Worm (Caenorhabditis elegans) whole organism, L1 larva: ENCODE data around the gene msp-81.

Experiments
- C34B4.2 ChIP-seq: sonication (generic microtip); optimal IDR thresholded peaks from 2 replicates; lab custom pipeline; 2017; ENCODE audit warnings: mild to moderate bottlenecking, missing genetic modification characterization, missing compliant biosample characterization
- alr-1 ChIP-seq: fragments of 200-800 bp; sonication (Bioruptor generic); optimal IDR thresholded peaks from 2 replicates; lab custom pipeline; 2018; ENCODE audit warnings: borderline replicate concordance, mild to moderate bottlenecking, missing genetic modification characterization, missing compliant biosample characterization
- aly-2 ChIP-seq: fragments of 150-350 bp; optimal IDR thresholded peaks from 2 replicates; lab custom pipeline; 2014; ENCODE audit warnings: missing biosample characterization, missing genetic modification characterization
- ceh-63 ChIP-seq: fragments of 200-800 bp; sonication (Bioruptor generic); optimal IDR thresholded peaks from 2 replicates; lab custom pipeline; 2018; ENCODE audit warnings: mild to moderate bottlenecking, missing genetic modification characterization, missing compliant biosample characterization
- ceh-82 ChIP-seq, 3 experiments: fragments of 150-350 bp in 1 of 3; sonication (generic microtip) in 2 of 3; optimal IDR thresholded peaks; 2 replicates each; lab custom pipeline; 2014 to 2017; ENCODE audit warnings: missing biosample characterization in 3 of 3, missing genetic modification characterization in 3 of 3
- ceh-88 ChIP-seq: fragments of 200-800 bp; sonication (Bioruptor generic); IDR thresholded peaks from 2 replicates; pipeline ENCODE4 v1.3.6; 2022; ENCODE audit warnings: missing genetic modification characterization, missing compliant biosample characterization
- efl-1 ChIP-seq, 4 experiments: fragments of 150-350 bp; optimal IDR thresholded peaks in 3 of 4; peaks in 1 of 4; 1 replicate in 1 of 4; 2 replicates in 3 of 4; lab custom pipeline; 2014; ENCODE audit warnings: missing biosample characterization in 2 of 4, missing genetic modification characterization in 2 of 4, missing genetic modification reagents in 2 of 4
- efl-3 ChIP-seq: fragments of 200-800 bp; sonication (Bioruptor generic); optimal IDR thresholded peaks from 2 replicates; lab custom pipeline; 2018; ENCODE audit warnings: mild to moderate bottlenecking, missing genetic modification characterization, missing compliant biosample characterization
- elt-2 ChIP-seq: sonication (generic microtip); optimal IDR thresholded peaks from 2 replicates; lab custom pipeline; 2016; ENCODE audit warnings: missing genetic modification characterization, mild to moderate bottlenecking, inconsistent platforms, missing compliant biosample characterization, missing genetic modification reagents
- ets-5 ChIP-seq: fragments of 200-800 bp; sonication (Bioruptor generic); IDR thresholded peaks from 2 replicates; pipeline ENCODE4 v1.3.6; 2022; ENCODE audit warnings: missing genetic modification characterization, missing compliant biosample characterization
- fkh-10 ChIP-seq: sonication (generic microtip); optimal IDR thresholded peaks from 2 replicates; lab custom pipeline; 2017; ENCODE audit warnings: missing biosample characterization, missing genetic modification reagents, missing genetic modification characterization
- fos-1 ChIP-seq: fragments of 150-350 bp; optimal IDR thresholded peaks from 2 replicates; lab custom pipeline; 2014; ENCODE audit warnings: missing biosample characterization, missing genetic modification characterization
- hlh-17 ChIP-seq: fragments of 200-800 bp; sonication (Bioruptor generic); optimal IDR thresholded peaks from 2 replicates; lab custom pipeline; 2018; ENCODE audit warnings: missing genetic modification characterization, mild to moderate bottlenecking, missing compliant biosample characterization, moderate library complexity, borderline replicate concordance
- hpl-2 ChIP-seq: fragments of 150-350 bp; optimal IDR thresholded peaks from 2 replicates; lab custom pipeline; 2014; ENCODE audit warnings: missing biosample characterization, missing genetic modification reagents, missing genetic modification characterization
- irx-1 ChIP-seq: sonication (generic microtip); optimal IDR thresholded peaks from 2 replicates; lab custom pipeline; 2016; ENCODE audit warnings: missing genetic modification characterization, missing compliant biosample characterization
- isw-1 ChIP-seq: fragments of 200-800 bp; sonication (Bioruptor generic); IDR thresholded peaks from 2 replicates; pipeline ENCODE4 v1.3.6; 2022; ENCODE audit warnings: missing genetic modification characterization, missing compliant biosample characterization
- lin-15B ChIP-seq: fragments of 150-350 bp; sonication (generic microtip); optimal IDR thresholded peaks from 3 replicates; lab custom pipeline; 2014; ENCODE audit warnings: missing biosample characterization, missing genetic modification characterization
- lin-35 ChIP-seq, 2 experiments: fragments of 150-350 bp; optimal IDR thresholded peaks; 2 replicates each; lab custom pipeline; 2014; ENCODE audit warnings: missing biosample characterization in 2 of 2, missing genetic modification characterization in 2 of 2, missing genetic modification reagents in 2 of 2
- nhr-12 ChIP-seq: sonication (generic microtip); optimal IDR thresholded peaks from 2 replicates; lab custom pipeline; 2017; ENCODE audit warnings: missing biosample characterization, missing genetic modification characterization
- nhr-20 ChIP-seq: sonication (generic microtip); optimal IDR thresholded peaks from 2 replicates; lab custom pipeline; 2016; ENCODE audit warnings: mild to moderate bottlenecking, missing genetic modification characterization, missing compliant biosample characterization
- nhr-237 ChIP-seq: fragments of 150-350 bp; optimal IDR thresholded peaks from 2 replicates; lab custom pipeline; 2014; ENCODE audit warnings: missing biosample characterization, missing genetic modification characterization
- nhr-28 ChIP-seq: fragments of 150-350 bp; optimal IDR thresholded peaks from 2 replicates; lab custom pipeline; 2014; ENCODE audit warnings: missing biosample characterization, missing genetic modification characterization
- nhr-77 ChIP-seq: fragments of 150-350 bp; optimal IDR thresholded peaks from 2 replicates; lab custom pipeline; 2014; ENCODE audit warnings: missing biosample characterization, missing genetic modification characterization
- nhr-84 ChIP-seq: sonication (generic microtip); optimal IDR thresholded peaks from 2 replicates; lab custom pipeline; 2017; ENCODE audit warnings: missing biosample characterization, missing genetic modification characterization
- nhr-90 ChIP-seq: sonication (generic microtip); optimal IDR thresholded peaks from 2 replicates; lab custom pipeline; 2016; ENCODE audit warnings: mild to moderate bottlenecking, missing genetic modification characterization, missing compliant biosample characterization; ENCODE audit not compliant: poor library complexity
- pax-3 ChIP-seq: fragments of 200-800 bp; sonication (Bioruptor generic); optimal IDR thresholded peaks from 2 replicates; lab custom pipeline; 2018; ENCODE audit warnings: mild to moderate bottlenecking, missing genetic modification characterization, moderate library complexity, missing compliant biosample characterization
- snpc-4 ChIP-seq: fragments of 150-350 bp; optimal IDR thresholded peaks from 2 replicates; lab custom pipeline; 2014; ENCODE audit warnings: missing biosample characterization, missing genetic modification characterization
- sox-4 ChIP-seq: sonication (generic microtip); optimal IDR thresholded peaks from 2 replicates; lab custom pipeline; 2016; ENCODE audit warnings: missing genetic modification characterization, missing compliant biosample characterization
- sptf-1 ChIP-seq: fragments of 150-350 bp; optimal IDR thresholded peaks from 2 replicates; lab custom pipeline; 2014; ENCODE audit warnings: missing biosample characterization, missing genetic modification characterization
- swsn-7 ChIP-seq: sonication (generic microtip); optimal IDR thresholded peaks from 2 replicates; lab custom pipeline; 2016; ENCODE audit warnings: missing genetic modification characterization, missing compliant biosample characterization
- tlp-1 ChIP-seq: fragments of 150-350 bp; optimal IDR thresholded peaks from 2 replicates; lab custom pipeline; 2014; ENCODE audit warnings: missing biosample characterization, missing genetic modification characterization
- unc-30 ChIP-seq: sonication (generic microtip); optimal IDR thresholded peaks from 2 replicates; lab custom pipeline; 2017; ENCODE audit warnings: missing biosample characterization, missing genetic modification characterization
- unc-86 ChIP-seq: sonication (generic microtip); optimal IDR thresholded peaks from 2 replicates; lab custom pipeline; 2016; ENCODE audit warnings: missing genetic modification characterization, missing compliant biosample characterization
- unc-98 ChIP-seq: fragments of 200-800 bp; sonication (Bioruptor generic); IDR thresholded peaks from 2 replicates; pipeline ENCODE4 v1.3.6; 2022; ENCODE audit warnings: missing genetic modification characterization, missing compliant biosample characterization
- xbp-1 ChIP-seq: sonication (generic microtip); optimal IDR thresholded peaks from 2 replicates; lab custom pipeline; 2016; ENCODE audit warnings: missing genetic modification characterization, missing compliant biosample characterization
- zag-1 ChIP-seq: fragments of 150-350 bp; optimal IDR thresholded peaks from 2 replicates; lab custom pipeline; 2014; ENCODE audit warnings: missing biosample characterization, missing genetic modification characterization
- ztf-4 ChIP-seq: fragments of 150-350 bp; optimal IDR thresholded peaks from 2 replicates; lab custom pipeline; 2014; ENCODE audit warnings: missing biosample characterization, missing genetic modification characterization

The msp-81 gene

ce11 chrIV:9849624-9850023 lies 13.4 kb upstream of the msp-81 start, which contains the start of gene K07F5.8:
K07F5.8 (minus strand) TSS chrIV:9849724.
- TF ChIP-seq pax-3 (tag; lab: Kevin White, UChicago) (no peak), elt-2 (tag; lab: Kevin White, UChicago) (no peak), swsn-7 (no peak), C34B4.2 (tag; lab: Kevin White, UChicago) (no peak), ets-5 (GFP tag; lab: Robert Waterston, UW) (no peak), nhr-77 (tag; lab: Kevin White, UChicago) (no peak), sox-4 (tag; lab: Kevin White, UChicago) (no peak), isw-1 (GFP tag; lab: Robert Waterston, UW) (no peak), unc-86 (tag; lab: Kevin White, UChicago) (no peak), hpl-2 (GFP tag; lab: Kevin White, UChicago) (no peak), efl-3 (GFP tag; lab: Kevin White, UChicago) (no peak), ceh-82 (tag; optimal IDR thresholded peaks at IDR 0.05; lab: Kevin White, UChicago) (no peak), aly-2 (tag; lab: Kevin White, UChicago) (no peak), fkh-10 (no peak), alr-1 (no peak), zag-1 (tag; lab: Kevin White, UChicago) (no peak), snpc-4 (tag; lab: Kevin White, UChicago) (no peak), lin-15B (tag; lab: Kevin White, UChicago) (no peak), irx-1 (no peak)

- TF ChIP-seq lin-15B (tag; lab: Kevin White, UChicago) (no peak), unc-30 (tag; lab: Kevin White, UChicago) (no peak), snpc-4 (tag; lab: Kevin White, UChicago) (no peak), sox-4 (tag; lab: Kevin White, UChicago) (no peak), zag-1 (tag; lab: Kevin White, UChicago) (no peak), tlp-1 (tag; lab: Kevin White, UChicago) (no peak)
Observed at ce11 chrIV:9848075-9848474, 11.9 kb upstream of the msp-81 start, which contains the start of gene K07F5.7. K07F5.7 (minus strand) TSS chrIV:9848175.

ce11 chrIV:9846574-9846973 lies 10.4 kb upstream of the msp-81 start, which contains the start of gene K07F5.6:
K07F5.6 (minus strand) TSS chrIV:9846674.
- no peak for TF ChIP-seq efl-1 (optimal IDR thresholded peaks at IDR 0.05; lab: Kevin White, UChicago)
- TF ChIP-seq efl-1 (GFP tag; optimal IDR thresholded peaks at IDR 0.05 in 1 of 2; lab: Kevin White, UChicago): peak in 1 of 2 experiments; percentile 64
- no peak for TF ChIP-seq sptf-1 (tag; lab: Kevin White, UChicago)

- no peak for TF ChIP-seq lin-15B (tag; lab: Kevin White, UChicago)
- TF ChIP-seq unc-98 (GFP tag; lab: Robert Waterston, UW): no peak
- no peak for TF ChIP-seq hlh-17 (GFP tag; lab: Kevin White, UChicago)
- no peak for TF ChIP-seq zag-1 (tag; lab: Kevin White, UChicago)
- TF ChIP-seq ceh-63 (GFP tag; lab: Kevin White, UChicago): no peak
- no peak for TF ChIP-seq nhr-20 (tag; lab: Kevin White, UChicago)
- TF ChIP-seq, all 84 proteins: peak for 0
Observed at ce11 chrIV:9843760-9844159, 7.5 kb upstream of the msp-81 start, which contains the start of gene nspd-2. nspd-2 (plus strand) TSS chrIV:9844060.

- TF ChIP-seq lin-35 (GFP tag; optimal IDR thresholded peaks at IDR 0.05; lab: Kevin White, UChicago): no peak
Observed at ce11 chrIV:9842071-9842470, 5.9 kb upstream of the msp-81 start, which contains the start of gene K07F5.17. K07F5.17 (plus strand) TSS chrIV:9842371.

ce11 chrIV:9840984-9841590 lies 4.9 kb upstream of the msp-81 start, which contains the start of the genes kin-24 and msp-56:
kin-24 (minus strand) TSS chrIV:9841084.
msp-56 (plus strand) TSS chrIV:9841540.
- TF ChIP-seq fos-1 (tag; lab: Kevin White, UChicago) (no peak), nhr-90 (tag; lab: Kevin White, UChicago) (no peak), nhr-84 (tag; lab: Kevin White, UChicago) (no peak), nhr-28 (no peak), unc-98 (GFP tag; lab: Robert Waterston, UW) (no peak), ceh-88 (GFP tag; lab: Robert Waterston, UW) (no peak), unc-86 (tag; lab: Kevin White, UChicago) (no peak), xbp-1 (no peak), ztf-4 (tag; lab: Kevin White, UChicago) (no peak), ets-5 (GFP tag; lab: Robert Waterston, UW) (no peak), nhr-20 (tag; lab: Kevin White, UChicago) (no peak), ceh-63 (GFP tag; lab: Kevin White, UChicago) (no peak), nhr-237 (tag; lab: Kevin White, UChicago) (no peak), nhr-12 (tag; lab: Kevin White, UChicago) (no peak), sox-4 (tag; lab: Kevin White, UChicago) (no peak)
